Worm (Caenorhabditis elegans): ENCODE results near the gene flp-28.

Gene flp-28

ce11 chrX:10051625-10052024, 36.1 kb downstream of the flp-28 start (continued):
- TF ChIP-seq set-16 (GFP tag; IDR thresholded peaks at IDR 0.05) (no peak), lir-3 (tag; optimal IDR thresholded peaks at IDR 0.05) (no peak), dmd-6 (GFP tag; IDR thresholded peaks at IDR 0.05) (peak; percentile 90), T26A8.4 (GFP tag; IDR thresholded peaks at IDR 0.05) (peak; percentile 71), nhr-10 (tag; optimal IDR thresholded peaks at IDR 0.05) (peak; percentile 47), Y48G9A.11 (GFP tag; IDR thresholded peaks at IDR 0.05) (no peak), attf-4 (tag; optimal IDR thresholded peaks at IDR 0.05) (no peak), ceh-44 (GFP tag; IDR thresholded peaks at IDR 0.05) (no peak), dve-1 (tag; optimal IDR thresholded peaks at IDR 0.05; ENCODE audit: insufficient read depth) (peak; percentile 91), zag-1 (tag; optimal IDR thresholded peaks at IDR 0.05) (no peak), nhr-6 (tag; optimal IDR thresholded peaks at IDR 0.05) (no peak), lin-29 (GFP tag; IDR thresholded peaks at IDR 0.05) (no peak), nhr-77 (tag; optimal IDR thresholded peaks at IDR 0.05) (peak; percentile 57), mdt-29 (GFP tag; IDR thresholded peaks at IDR 0.05) (0 out of 2 replicates have a peak, but pooled peaks have one; percentile 53), duxl-1 (tag; optimal IDR thresholded peaks at IDR 0.05; ENCODE audit: poor library complexity) (no peak), fos-1 (tag; optimal IDR thresholded peaks at IDR 0.05) (no peak), zip-11 (GFP tag; IDR thresholded peaks at IDR 0.05) (no peak), mxl-3 (GFP tag; optimal IDR thresholded peaks at IDR 0.05) (no peak), daf-16 (GFP tag; optimal IDR thresholded peaks at IDR 0.05) (peak in 1 of 2 experiments; percentile 45), daf-16 (tag; optimal IDR thresholded peaks at IDR 0.05) (peak; percentile 95), lin-13 (GFP tag; optimal IDR thresholded peaks at IDR 0.05) (peak; percentile 33), daf-12 (tag; optimal IDR thresholded peaks at IDR 0.05) (no peak), mes-2 (tag; optimal IDR thresholded peaks at IDR 0.05; ENCODE audit: poor library complexity, severe bottlenecking) (no peak), nhr-102 (tag; optimal IDR thresholded peaks at IDR 0.05) (peak; percentile 73), F44E2.7 (GFP tag; IDR thresholded peaks at IDR 0.05) (no peak), mep-1 (tag; optimal IDR thresholded peaks at IDR 0.05) (peak; percentile 62), hlh-11 (tag; optimal IDR thresholded peaks at IDR 0.05) (peak; percentile 91), F26F4.8 (GFP tag; conservative IDR thresholded peaks at IDR 0.05) (no peak), mdl-1 (tag; optimal IDR thresholded peaks at IDR 0.05) (peak in 1 of 2 experiments; percentile 82), nhr-237 (tag; optimal IDR thresholded peaks at IDR 0.05) (no peak), nhr-25 (tag; optimal IDR thresholded peaks at IDR 0.05; ENCODE audit: borderline replicate concordance, insufficient read depth) (peak; percentile 19), php-3 (GFP tag; IDR thresholded peaks at IDR 0.05) (peak; percentile 63), vab-7 (GFP tag; IDR thresholded peaks at IDR 0.05) (no peak), lsy-2 (tag; optimal IDR thresholded peaks at IDR 0.05) (no peak), tra-1 (GFP tag; IDR thresholded peaks at IDR 0.05) (peak; percentile 52; the same call in 1 of the 2 replicates), sdz-12 (GFP tag; optimal IDR thresholded peaks at IDR 0.05) (no peak), daf-8 (GFP tag; IDR thresholded peaks at IDR 0.05) (no peak), mxl-2 (GFP tag; conservative IDR thresholded peaks at IDR 0.05) (0 out of 2 replicates have a peak, but pooled peaks have one; percentile 51), Y75B8A.6 (GFP tag; IDR thresholded peaks at IDR 0.05) (no peak), daf-19 (GFP tag; conservative IDR thresholded peaks at IDR 0.05) (no peak), ceh-82 (tag; optimal IDR thresholded peaks at IDR 0.05) (no peak), cey-2 (tag; optimal IDR thresholded peaks at IDR 0.05; ENCODE audit: borderline replicate concordance, insufficient read depth) (no peak), spr-1 (tag; optimal IDR thresholded peaks at IDR 0.05) (peak; percentile 33), unc-62 (GFP tag; optimal IDR thresholded peaks at IDR 0.05 in 1 of 2) (peak in 1 of 2 experiments; percentile 88), unc-62 (tag; optimal IDR thresholded peaks at IDR 0.05) (no peak), hlh-30 (tag; optimal IDR thresholded peaks at IDR 0.05; ENCODE audit: insufficient read depth) (peak; percentile 86)
